Worm (Caenorhabditis elegans): ENCODE results near the gene dhs-18.
A peak's percentile ranks its signal among the peaks of the same experiment; 100 is the strongest.

Gene dhs-18

DNA sequence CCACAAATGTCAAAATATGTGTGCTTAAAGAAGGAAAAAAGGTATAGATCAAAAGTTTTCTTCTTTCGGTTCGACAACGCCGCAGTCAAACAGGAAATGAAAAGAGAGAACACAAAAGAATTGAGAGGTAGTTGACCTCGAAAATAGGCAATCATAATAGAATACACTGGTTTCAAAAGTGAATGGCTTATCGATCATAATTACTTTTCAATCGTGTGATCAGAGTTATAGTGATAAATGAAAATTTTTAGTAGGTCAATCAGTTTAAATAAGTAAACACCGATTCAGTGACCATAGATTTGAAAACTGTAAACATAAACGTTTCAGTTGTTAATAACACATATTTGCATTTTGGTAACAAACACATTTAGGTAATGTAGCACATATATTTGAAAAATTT is 23.8 kb upstream of the dhs-18 start (continued):
- peak in 1 of 2 experiments; percentile 15 for TF ChIP-seq unc-62 (GFP tag; optimal IDR thresholded peaks at IDR 0.05 in 1 of 2)
- no peak for TF ChIP-seq unc-62 (tag; optimal IDR thresholded peaks at IDR 0.05)
- no peak for TF ChIP-seq ceh-32 (tag; optimal IDR thresholded peaks at IDR 0.05; ENCODE audit: poor library complexity)
- TF ChIP-seq rbr-2 (tag; optimal IDR thresholded peaks at IDR 0.05): no peak
- peak; percentile 69 for TF ChIP-seq pqm-1 (tag; optimal IDR thresholded peaks at IDR 0.05)
- TF ChIP-seq ZK337.2 (GFP tag; IDR thresholded peaks at IDR 0.05): no peak
- no peak for TF ChIP-seq ama-1 (optimal IDR thresholded peaks at IDR 0.05)
- no peak for TF ChIP-seq lir-3 (tag; optimal IDR thresholded peaks at IDR 0.05)
- no peak for TF ChIP-seq Y48G9A.11 (GFP tag; IDR thresholded peaks at IDR 0.05)
- TF ChIP-seq gei-8 (GFP tag; optimal IDR thresholded peaks at IDR 0.05): no peak
- peak; percentile 40 for TF ChIP-seq hlh-30 (tag; optimal IDR thresholded peaks at IDR 0.05; ENCODE audit: insufficient read depth)
- TF ChIP-seq zip-11 (GFP tag; IDR thresholded peaks at IDR 0.05): no peak
- peak; percentile 89 for TF ChIP-seq nhr-28 (tag; optimal IDR thresholded peaks at IDR 0.05)
- no peak for TF ChIP-seq fos-1 (tag; optimal IDR thresholded peaks at IDR 0.05)
- TF ChIP-seq Y75B8A.6 (GFP tag; IDR thresholded peaks at IDR 0.05): no peak

DNA sequence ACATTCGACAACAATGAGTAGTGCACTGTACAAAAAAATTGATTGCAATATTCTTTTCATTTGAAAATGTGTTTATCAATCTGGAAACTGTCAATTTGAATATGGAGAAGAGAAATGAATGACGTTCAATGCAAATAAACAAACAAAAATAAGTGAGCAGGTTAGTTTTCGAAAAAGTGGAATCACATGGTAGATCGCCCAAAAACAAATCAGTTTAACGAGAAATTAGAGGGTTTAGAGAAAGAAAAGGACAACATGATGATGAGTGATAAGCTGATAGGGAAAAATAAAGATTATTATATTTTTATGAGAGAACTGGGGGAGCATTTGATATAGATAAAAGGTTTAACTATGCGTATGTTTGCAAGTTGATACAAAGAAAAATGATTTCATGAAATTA is 22.6 kb upstream of the dhs-18 start, which contains the start of gene T04C12.8:
T04C12.8 (minus strand) TSS at position 82 of the 400 bp plus-strand sequence.
- no peak for TF ChIP-seq nhr-41 (GFP tag; IDR thresholded peaks at IDR 0.05)
- TF ChIP-seq unc-62 (GFP tag; optimal IDR thresholded peaks at IDR 0.05 in 1 of 2): no peak
- no peak for TF ChIP-seq unc-62 (tag; optimal IDR thresholded peaks at IDR 0.05)
- no peak for TF ChIP-seq nhr-76 (tag; optimal IDR thresholded peaks at IDR 0.05)
- no peak for TF ChIP-seq skn-1 (tag; optimal IDR thresholded peaks at IDR 0.05)
- TF ChIP-seq hmg-1.1 (GFP tag; IDR thresholded peaks at IDR 0.05): no peak
- no peak for TF ChIP-seq D1046.2 (GFP tag; IDR thresholded peaks at IDR 0.05)
- TF ChIP-seq ceh-32 (tag; optimal IDR thresholded peaks at IDR 0.05; ENCODE audit: poor library complexity): no peak
- no peak for TF ChIP-seq aly-2 (tag; optimal IDR thresholded peaks at IDR 0.05)
- TF ChIP-seq nhr-48 (tag; optimal IDR thresholded peaks at IDR 0.05): peak; percentile 21
- no peak for TF ChIP-seq ceh-28 (tag; optimal IDR thresholded peaks at IDR 0.05)
- no peak for TF ChIP-seq lin-29 (GFP tag; IDR thresholded peaks at IDR 0.05)
- peak in 1 of 2 experiments; percentile 27 for TF ChIP-seq hif-1 (tag; optimal IDR thresholded peaks at IDR 0.05)
- TF ChIP-seq R02D3.7 (tag; optimal IDR thresholded peaks at IDR 0.05): no peak
- no peak for TF ChIP-seq ZK337.2 (GFP tag; IDR thresholded peaks at IDR 0.05)
- no peak for TF ChIP-seq F49E8.2 (tag; optimal IDR thresholded peaks at IDR 0.05; ENCODE audit: borderline replicate concordance)
- no peak for TF ChIP-seq madf-9 (GFP tag; conservative IDR thresholded peaks at IDR 0.05)
- TF ChIP-seq aha-1 (tag): no peak
- no peak for TF ChIP-seq nhr-6 (tag; optimal IDR thresholded peaks at IDR 0.05)
- TF ChIP-seq ceh-82 (tag; optimal IDR thresholded peaks at IDR 0.05): no peak
- TF ChIP-seq unc-39 (tag; optimal IDR thresholded peaks at IDR 0.05): no peak
- TF ChIP-seq unc-130 (GFP tag; optimal IDR thresholded peaks at IDR 0.05): no peak
- no peak for TF ChIP-seq fkh-10 (GFP tag; optimal IDR thresholded peaks at IDR 0.05)
- TF ChIP-seq jun-1 (tag; optimal IDR thresholded peaks at IDR 0.05): no peak
- no peak for TF ChIP-seq lin-13 (GFP tag; optimal IDR thresholded peaks at IDR 0.05)
- TF ChIP-seq lir-3 (tag; optimal IDR thresholded peaks at IDR 0.05): no peak
- TF ChIP-seq daf-12 (tag; optimal IDR thresholded peaks at IDR 0.05): no peak
- no peak for TF ChIP-seq ctbp-1 (GFP tag; IDR thresholded peaks at IDR 0.05)
- no peak for TF ChIP-seq mdt-29 (GFP tag; IDR thresholded peaks at IDR 0.05)
- TF ChIP-seq nhr-77 (tag; optimal IDR thresholded peaks at IDR 0.05): peak; percentile 92
- TF ChIP-seq Y105C5A.15 (GFP tag; IDR thresholded peaks at IDR 0.05): no peak
- TF ChIP-seq lsy-2 (tag; optimal IDR thresholded peaks at IDR 0.05): peak in 1 of 2 experiments; percentile 53
- peak; percentile 86 for TF ChIP-seq nhr-28 (tag; optimal IDR thresholded peaks at IDR 0.05)
- TF ChIP-seq arid-1 (GFP tag; conservative IDR thresholded peaks at IDR 0.05): no peak
- TF ChIP-seq daf-16 (GFP tag; optimal IDR thresholded peaks at IDR 0.05): peak in 1 of 2 experiments; percentile 86
- TF ChIP-seq daf-16 (tag; optimal IDR thresholded peaks at IDR 0.05): peak; percentile 99
- no peak for TF ChIP-seq spr-1 (tag; optimal IDR thresholded peaks at IDR 0.05)
- no peak for TF ChIP-seq mxl-2 (GFP tag; conservative IDR thresholded peaks at IDR 0.05)
- no peak for TF ChIP-seq F10B5.3 (tag; optimal IDR thresholded peaks at IDR 0.05)
- peak; percentile 36; the same call in 1 of the 2 replicates for TF ChIP-seq T26A8.4 (GFP tag; IDR thresholded peaks at IDR 0.05)
- 0 out of 2 replicates have a peak, but pooled peaks have one; percentile 41 for TF ChIP-seq ceh-20 (GFP tag; IDR thresholded peaks at IDR 0.05)
- peak; percentile 58 for TF ChIP-seq T20F7.1 (GFP tag; optimal IDR thresholded peaks at IDR 0.05)
